Worm (Caenorhabditis elegans) whole organism, L4 larva: ENCODE measurements around the gene ZK662.6.

ENCODE experiments used
- D1046.2 ChIP-seq: fragments of 200-800 bp; sonication (Bioruptor generic); IDR thresholded peaks from 2 replicates; pipeline ENCODE4 v1.3.6; 2022; ENCODE audit warnings: missing genetic modification characterization, missing compliant biosample characterization
- F49E8.2 ChIP-seq: sonication (generic microtip); optimal IDR thresholded peaks from 2 replicates; lab custom pipeline; 2016; ENCODE audit warnings: missing compliant biosample characterization, mild to moderate bottlenecking, missing genetic modification characterization, borderline replicate concordance
- ceh-82 ChIP-seq: sonication (generic microtip); optimal IDR thresholded peaks from 2 replicates; lab custom pipeline; 2017; ENCODE audit warnings: missing biosample characterization, missing genetic modification characterization
- dmd-6 ChIP-seq: fragments of 200-800 bp; sonication (Bioruptor generic); IDR thresholded peaks from 2 replicates; pipeline ENCODE4 v1.3.6; 2022; ENCODE audit warnings: missing genetic modification reagents, missing genetic modification characterization, missing compliant biosample characterization
- fkh-10 ChIP-seq: fragments of 150-350 bp; optimal IDR thresholded peaks from 2 replicates; lab custom pipeline; 2014; ENCODE audit warnings: missing biosample characterization, missing genetic modification reagents, missing genetic modification characterization
- mep-1 ChIP-seq: fragments of 150-350 bp; sonication (generic microtip); optimal IDR thresholded peaks from 3 replicates; lab custom pipeline; 2014; ENCODE audit warnings: missing biosample characterization, missing genetic modification characterization
- mxl-2 ChIP-seq: fragments of 200-800 bp; sonication (Bioruptor generic); conservative IDR thresholded peaks from 2 replicates; pipeline ENCODE4 v1.3.6; 2022; ENCODE audit warnings: missing genetic modification reagents, missing genetic modification characterization, missing compliant biosample characterization
- nhr-10 ChIP-seq: fragments of 150-350 bp; optimal IDR thresholded peaks from 2 replicates; lab custom pipeline; 2014; ENCODE audit warnings: missing biosample characterization, missing genetic modification characterization
- nhr-237 ChIP-seq: sonication (generic microtip); optimal IDR thresholded peaks from 2 replicates; lab custom pipeline; 2017; ENCODE audit warnings: missing biosample characterization, missing genetic modification characterization
- pqm-1 ChIP-seq: sonication (generic microtip); optimal IDR thresholded peaks from 2 replicates; lab custom pipeline; 2017; ENCODE audit warnings: missing biosample characterization, missing genetic modification characterization
- spr-1 ChIP-seq: sonication (generic microtip); optimal IDR thresholded peaks from 2 replicates; lab custom pipeline; 2016; ENCODE audit warnings: mild to moderate bottlenecking, missing genetic modification characterization, missing compliant biosample characterization
- zag-1 ChIP-seq: fragments of 150-350 bp; optimal IDR thresholded peaks from 2 replicates; lab custom pipeline; 2014; ENCODE audit warnings: missing biosample characterization, missing genetic modification characterization
- zfp-2 ChIP-seq: sonication (generic microtip); optimal IDR thresholded peaks from 2 replicates; lab custom pipeline; 2016; ENCODE audit warnings: mild to moderate bottlenecking, missing genetic modification characterization, missing compliant biosample characterization
- ztf-11 ChIP-seq: fragments of 150-350 bp; optimal IDR thresholded peaks from 2 replicates; lab custom pipeline; 2014; ENCODE audit warnings: missing biosample characterization, missing genetic modification characterization

DNA sequence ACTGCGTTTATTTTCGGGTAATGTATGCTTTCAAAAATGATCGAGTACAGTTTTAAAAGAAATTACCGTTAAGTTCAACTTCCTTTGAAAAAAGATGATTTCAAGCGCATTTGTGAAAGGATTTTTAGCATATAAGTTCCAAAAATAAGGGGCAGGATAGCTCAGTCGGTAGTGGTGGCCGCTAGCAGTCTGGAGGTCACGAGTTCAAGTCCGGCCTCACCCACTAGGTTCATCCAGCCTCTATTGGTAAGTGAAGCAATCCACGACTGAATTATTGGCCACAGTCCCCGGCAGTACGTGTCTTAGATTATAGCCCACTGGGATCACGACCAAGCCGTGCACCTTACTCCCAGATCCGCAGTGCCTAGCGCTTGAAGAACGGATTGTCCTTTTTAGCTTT lies 1.5 kb upstream of the ZK662.6 start:
- TF ChIP-seq zag-1 (tag; lab: Kevin White, UChicago): no peak
- no peak for TF ChIP-seq dmd-6
- TF ChIP-seq mxl-2 (GFP tag; lab: Robert Waterston, UW): no peak
- TF ChIP-seq F49E8.2 (tag; lab: Kevin White, UChicago): no peak
- no peak for TF ChIP-seq spr-1 (tag; lab: Kevin White, UChicago)
- no peak for TF ChIP-seq D1046.2 (GFP tag; lab: Robert Waterston, UW)
- TF ChIP-seq fkh-10 (GFP tag; lab: Kevin White, UChicago): no peak
- TF ChIP-seq ceh-82 (tag; lab: Kevin White, UChicago): no peak
- no peak for TF ChIP-seq nhr-10 (tag; lab: Kevin White, UChicago)
- no peak for TF ChIP-seq nhr-237 (tag; lab: Kevin White, UChicago)
- TF ChIP-seq zfp-2 (tag; lab: Kevin White, UChicago): no peak
- TF ChIP-seq mep-1 (tag; lab: Kevin White, UChicago): no peak
- TF ChIP-seq pqm-1 (tag; lab: Kevin White, UChicago): no peak
- no peak for TF ChIP-seq ztf-11 (tag; lab: Kevin White, UChicago)
